Fruit fly (Drosophila melanogaster) whole organism, prepupa: ENCODE data around the gene CSN1b.

Experiments
- Blimp-1 ChIP-seq: fragments of 200-800 bp; sonication (Bioruptor generic); optimal IDR thresholded peaks from 3 replicates; lab custom pipeline; 2017; ENCODE audit warnings: missing biosample characterization, missing genetic modification characterization, mild to moderate bottlenecking, moderate library complexity, missing genetic modification reagents
- CG10669 ChIP-seq: fragments of 200-800 bp; sonication (Bioruptor generic); optimal IDR thresholded peaks from 3 replicates; lab custom pipeline; 2018; ENCODE audit warnings: missing biosample characterization, mild to moderate bottlenecking, missing genetic modification characterization, moderate library complexity
- CG11294 ChIP-seq: fragments of 200-800 bp; sonication (Bioruptor generic); IDR thresholded peaks from 2 replicates; pipeline ENCODE4 v1.3.6; 2022; ENCODE audit warnings: missing biosample characterization, missing genetic modification characterization
- CG11762 ChIP-seq: fragments of 200-800 bp; sonication (Bioruptor generic); optimal IDR thresholded peaks from 3 replicates; lab custom pipeline; 2016; ENCODE audit warnings: missing biosample characterization, missing genetic modification characterization; ENCODE audit not compliant: insufficient read depth
- CG11902 ChIP-seq: fragments of 200-800 bp; sonication (Bioruptor generic); optimal IDR thresholded peaks from 3 replicates; lab custom pipeline; 2016; ENCODE audit warnings: missing biosample characterization, missing genetic modification characterization
- CG15336 ChIP-seq: fragments of 200-800 bp; sonication (Bioruptor generic); IDR thresholded peaks from 2 replicates; pipeline ENCODE4 v1.3.6; 2022; ENCODE audit warnings: missing biosample characterization, missing genetic modification characterization
- CG1621 ChIP-seq: fragments of 200-800 bp; sonication (Bioruptor generic); optimal IDR thresholded peaks from 3 replicates; lab custom pipeline; 2018; ENCODE audit warnings: missing biosample characterization, mild to moderate bottlenecking, missing genetic modification characterization
- CG16779 ChIP-seq: fragments of 200-800 bp; sonication (Bioruptor generic); optimal IDR thresholded peaks from 3 replicates; lab custom pipeline; 2017; ENCODE audit warnings: missing biosample characterization, mild to moderate bottlenecking, missing genetic modification characterization
- CG3032 ChIP-seq: fragments of 200-800 bp; optimal IDR thresholded peaks from 2 replicates; lab custom pipeline; 2019; ENCODE audit warnings: missing biosample characterization, mild to moderate bottlenecking, missing genetic modification characterization, moderate library complexity
- CG31627 ChIP-seq: fragments of 200-800 bp; sonication (Bioruptor generic); optimal IDR thresholded peaks from 3 replicates; lab custom pipeline; 2016; ENCODE audit warnings: missing biosample characterization, missing genetic modification characterization
- CG34406 ChIP-seq: fragments of 200-800 bp; sonication (Bioruptor generic); optimal IDR thresholded peaks from 3 replicates; lab custom pipeline; 2016; ENCODE audit warnings: missing biosample characterization, missing genetic modification characterization
- CG3919 ChIP-seq: fragments of 200-800 bp; sonication (Bioruptor generic); optimal IDR thresholded peaks from 3 replicates; lab custom pipeline; 2016; ENCODE audit warnings: missing biosample characterization, missing genetic modification characterization
- CG4318 ChIP-seq: fragments of 200-800 bp; sonication (Bioruptor generic); optimal IDR thresholded peaks from 3 replicates; lab custom pipeline; 2017; ENCODE audit warnings: missing biosample characterization, mild to moderate bottlenecking, missing genetic modification characterization
- CG6163 ChIP-seq: fragments of 200-800 bp; sonication (Bioruptor generic); IDR thresholded peaks from 3 replicates; pipeline ENCODE4 v1.3.6; 2022; ENCODE audit warnings: missing biosample characterization, missing genetic modification characterization
- CG6792 ChIP-seq: fragments of 200-800 bp; sonication (Bioruptor generic); optimal IDR thresholded peaks from 3 replicates; lab custom pipeline; 2016; ENCODE audit warnings: missing biosample characterization, missing genetic modification characterization
- CG6808 ChIP-seq: fragments of 200-800 bp; sonication (Bioruptor generic); optimal IDR thresholded peaks from 3 replicates; lab custom pipeline; 2017; ENCODE audit warnings: missing biosample characterization, missing genetic modification characterization, mild to moderate bottlenecking, moderate library complexity, missing genetic modification reagents
- CG8119 ChIP-seq: fragments of 200-800 bp; sonication (Bioruptor generic); IDR thresholded peaks from 3 replicates; pipeline ENCODE4 v1.3.6; 2022; ENCODE audit warnings: missing biosample characterization, missing genetic modification characterization
- CG8319 ChIP-seq: fragments of 200-800 bp; sonication (Bioruptor generic); optimal IDR thresholded peaks from 3 replicates; lab custom pipeline; 2016; ENCODE audit warnings: missing biosample characterization, missing genetic modification characterization
- CG8632 ChIP-seq: fragments of 200-800 bp; sonication (Bioruptor generic); optimal IDR thresholded peaks from 3 replicates; lab custom pipeline; 2016; ENCODE audit warnings: missing biosample characterization, missing genetic modification characterization
- CG9139 ChIP-seq: fragments of 200-800 bp; sonication (Bioruptor generic); optimal IDR thresholded peaks from 3 replicates; lab custom pipeline; 2017; ENCODE audit warnings: missing biosample characterization, mild to moderate bottlenecking, missing genetic modification characterization
- Eip75B ChIP-seq: fragments of 200-800 bp; sonication (Bioruptor generic); optimal IDR thresholded peaks from 3 replicates; lab custom pipeline; 2016; ENCODE audit warnings: missing biosample characterization, missing genetic modification characterization
- Eip78C ChIP-seq: fragments of 200-800 bp; sonication (Bioruptor generic); peaks from one replicate; lab custom pipeline; 2016; ENCODE audit warnings: missing biosample characterization, missing genetic modification characterization
- Eip93F ChIP-seq: fragments of 200-800 bp; sonication (Bioruptor generic); optimal IDR thresholded peaks from 2 replicates; lab custom pipeline; 2016; ENCODE audit warnings: missing biosample characterization, mild to moderate bottlenecking, missing genetic modification characterization
- Ets21C ChIP-seq: fragments of 200-800 bp; sonication (Bioruptor generic); optimal IDR thresholded peaks from 3 replicates; lab custom pipeline; 2016; ENCODE audit warnings: missing biosample characterization, missing genetic modification characterization
- Ets96B ChIP-seq: fragments of 200-800 bp; optimal IDR thresholded peaks from 2 replicates; lab custom pipeline; 2019; ENCODE audit warnings: missing biosample characterization, mild to moderate bottlenecking, missing genetic modification characterization, moderate library complexity
- Hr38 ChIP-seq: sonication (Bioruptor generic); optimal IDR thresholded peaks from 2 replicates; lab custom pipeline; 2016; ENCODE audit warnings: missing biosample characterization, missing genetic modification characterization
- Hr39 ChIP-seq: fragments of 200-800 bp; sonication (Bioruptor generic); optimal IDR thresholded peaks from 2 replicates; lab custom pipeline; 2016; ENCODE audit warnings: missing biosample characterization, missing genetic modification characterization
- Hr4 ChIP-seq: fragments of 200-800 bp; sonication (Bioruptor generic); optimal IDR thresholded peaks from 3 replicates; lab custom pipeline; 2016; ENCODE audit warnings: missing biosample characterization, missing genetic modification characterization
- Met ChIP-seq: fragments of 200-800 bp; sonication (Bioruptor generic); optimal IDR thresholded peaks from 3 replicates; lab custom pipeline; 2016; ENCODE audit warnings: missing biosample characterization, missing genetic modification characterization
- Smox ChIP-seq: fragments of 200-800 bp; sonication (Bioruptor generic); optimal IDR thresholded peaks from 3 replicates; lab custom pipeline; 2016; ENCODE audit warnings: missing biosample characterization, missing genetic modification characterization
- Sox14 ChIP-seq: fragments of 200-800 bp; sonication (Bioruptor generic); optimal IDR thresholded peaks from 3 replicates; lab custom pipeline; 2016; ENCODE audit warnings: missing biosample characterization, missing genetic modification characterization
- acj6 ChIP-seq: fragments of 200-800 bp; sonication (Bioruptor generic); optimal IDR thresholded peaks from 3 replicates; lab custom pipeline; 2016; ENCODE audit warnings: missing biosample characterization, missing genetic modification characterization
- cyc ChIP-seq: fragments of 200-800 bp; sonication (Bioruptor generic); optimal IDR thresholded peaks from 3 replicates; lab custom pipeline; 2016; ENCODE audit warnings: missing biosample characterization, missing genetic modification characterization
- dsx ChIP-seq: fragments of 200-800 bp; optimal IDR thresholded peaks from 3 replicates; lab custom pipeline; 2019; ENCODE audit warnings: missing biosample characterization, mild to moderate bottlenecking, missing genetic modification characterization, moderate library complexity; ENCODE audit not compliant: poor library complexity, severe bottlenecking
- eg ChIP-seq: fragments of 200-800 bp; sonication (Bioruptor generic); IDR thresholded peaks from 3 replicates; pipeline ENCODE4 v1.3.6; 2022; ENCODE audit warnings: missing biosample characterization, missing genetic modification characterization
- esn ChIP-seq: fragments of 200-800 bp; sonication (Bioruptor generic); optimal IDR thresholded peaks from 2 replicates; lab custom pipeline; 2016; ENCODE audit warnings: missing biosample characterization, mild to moderate bottlenecking, missing genetic modification characterization, moderate library complexity
- fd59A ChIP-seq: fragments of 200-800 bp; sonication (Bioruptor generic); optimal IDR thresholded peaks from 2 replicates; lab custom pipeline; 2017; ENCODE audit warnings: missing biosample characterization, mild to moderate bottlenecking, missing genetic modification characterization, missing genetic modification reagents
- fd85E ChIP-seq: fragments of 200-800 bp; sonication (Bioruptor generic); optimal IDR thresholded peaks from 3 replicates; lab custom pipeline; 2016; ENCODE audit warnings: missing biosample characterization, missing genetic modification characterization
- fkh ChIP-seq: fragments of 200-800 bp; sonication (Bioruptor generic); optimal IDR thresholded peaks from 3 replicates; lab custom pipeline; 2017; ENCODE audit warnings: missing biosample characterization, mild to moderate bottlenecking, missing genetic modification characterization, moderate library complexity
- lz ChIP-seq: fragments of 200-800 bp; sonication (Bioruptor generic); optimal IDR thresholded peaks from 3 replicates; lab custom pipeline; 2016; ENCODE audit warnings: missing biosample characterization, missing genetic modification characterization
- net ChIP-seq: fragments of 200-800 bp; sonication (Bioruptor generic); optimal IDR thresholded peaks from 3 replicates; lab custom pipeline; 2016; ENCODE audit warnings: missing biosample characterization, missing genetic modification characterization
- pdm3 ChIP-seq: fragments of 200-800 bp; sonication (Bioruptor generic); optimal IDR thresholded peaks from 3 replicates; lab custom pipeline; 2016; ENCODE audit warnings: missing biosample characterization, missing genetic modification characterization
- svp ChIP-seq: fragments of 200-800 bp; sonication (Bioruptor generic); peaks from one replicate; lab custom pipeline; 2016; ENCODE audit warnings: missing biosample characterization, missing genetic modification characterization
- topi ChIP-seq: fragments of 200-800 bp; sonication (Bioruptor generic); optimal IDR thresholded peaks from 3 replicates; lab custom pipeline; 2016; ENCODE audit warnings: missing biosample characterization, missing genetic modification characterization
- vri ChIP-seq: fragments of 200-800 bp; sonication (Bioruptor generic); optimal IDR thresholded peaks from 3 replicates; lab custom pipeline; 2016; ENCODE audit warnings: missing biosample characterization, mild to moderate bottlenecking, missing genetic modification characterization

The CSN1b gene

DNA sequence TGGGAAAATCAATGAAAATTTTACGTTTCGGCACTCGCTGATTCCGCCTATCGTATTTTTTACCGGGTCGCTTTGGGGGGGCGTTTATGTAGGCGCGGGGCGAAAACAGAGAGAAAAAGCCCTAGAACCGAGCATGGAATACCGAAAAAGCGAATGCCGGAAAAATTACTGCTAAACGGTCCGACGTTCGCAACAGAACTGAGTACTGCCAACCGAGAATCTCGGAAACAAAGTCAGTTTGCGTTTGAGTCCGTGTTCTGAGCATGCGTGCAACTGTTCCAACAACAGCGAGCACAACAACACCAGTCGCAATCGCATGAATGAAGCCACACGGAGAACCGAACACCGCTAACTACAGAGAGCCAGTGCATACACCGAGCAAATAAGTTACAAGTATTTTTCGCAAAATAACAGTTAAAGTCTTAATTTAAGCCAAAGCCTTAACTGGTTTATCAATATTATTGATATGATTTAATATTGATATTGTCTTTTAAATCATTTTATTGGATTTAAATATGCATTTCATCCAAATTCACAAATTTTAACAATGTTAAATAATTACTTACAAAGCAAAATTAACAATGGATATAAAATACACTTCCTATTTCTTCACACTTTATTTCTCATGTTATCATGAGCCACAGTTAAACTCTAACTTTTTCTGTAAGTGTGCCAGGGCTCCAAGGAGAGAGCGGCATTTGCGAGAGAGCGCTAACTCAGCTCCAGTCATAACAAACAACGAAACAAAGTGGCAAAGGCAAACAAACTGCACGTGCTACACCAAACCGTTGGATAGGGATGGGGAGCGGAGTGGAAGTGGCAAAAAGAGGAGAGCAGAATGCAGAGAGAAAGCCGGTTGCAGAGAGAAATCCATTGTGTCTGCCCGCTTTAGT is 14.2 kb downstream of the CSN1b start, which contains the start of gene CG3961 (continued):
- peak; percentile 98 for TF ChIP-seq Smox
- TF ChIP-seq CG6792: peak; percentile 99
- peak; percentile 96 for TF ChIP-seq cyc (GFP tag; lab: Kevin White, UChicago)
- TF ChIP-seq CG9139: peak; percentile 98
- TF ChIP-seq CG11294: peak; percentile 92; the same call in 1 of the 2 replicates
- peak; percentile 99 for TF ChIP-seq net (GFP tag; lab: Kevin White, UChicago)
- peak; percentile 98 for TF ChIP-seq CG15336 (GFP tag; lab: Robert Waterston, UW)
- TF ChIP-seq eg (GFP tag; lab: Robert Waterston, UW): peak; percentile 89
- peak; percentile 98 for TF ChIP-seq topi
- TF ChIP-seq Blimp-1 (GFP tag; lab: Kevin White, UChicago): peak; percentile 96
- TF ChIP-seq CG1621 (tag; lab: Kevin White, UChicago): peak; percentile 94
- TF ChIP-seq Eip93F (GFP tag; lab: Kevin White, UChicago): peak; percentile 89
- TF ChIP-seq Ets96B (tag; lab: Kevin White, UChicago): peak; percentile 99

DNA sequence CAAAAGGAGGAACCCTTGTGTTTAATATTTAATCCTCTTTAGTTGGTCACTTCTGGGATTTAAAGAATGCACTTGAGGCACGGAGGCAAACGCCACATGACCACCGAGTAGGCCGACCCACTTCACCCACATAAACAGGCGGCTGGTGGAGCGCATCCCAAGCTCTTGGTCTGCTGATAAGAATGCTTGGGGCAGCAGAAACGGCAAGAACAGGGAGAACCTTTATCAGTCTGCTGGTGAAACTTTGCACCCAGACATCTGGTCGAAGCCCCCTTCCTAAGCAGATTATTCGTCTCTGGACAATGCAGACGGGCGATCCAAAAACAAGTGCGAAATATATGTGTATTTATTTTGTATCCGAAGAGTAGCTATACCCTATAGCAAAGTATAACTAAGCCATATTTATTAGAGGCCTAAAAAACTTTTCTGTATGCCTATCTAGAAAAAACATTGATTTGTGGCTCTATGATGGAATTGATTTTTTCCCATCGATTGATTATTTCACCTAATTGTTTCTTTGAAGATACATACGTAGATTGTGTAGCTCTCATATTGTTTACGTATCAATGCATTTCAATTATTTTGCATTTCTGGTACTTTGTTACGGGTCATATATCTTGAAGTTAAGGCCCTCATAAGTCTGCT is 15.4 kb downstream of the CSN1b start:
- peak; percentile 23 for TF ChIP-seq CG10669
- TF ChIP-seq Ets21C (GFP tag; lab: Kevin White, UChicago): no peak
- no peak for TF ChIP-seq CG11902
- TF ChIP-seq Hr4 (GFP tag; lab: Kevin White, UChicago): no peak
- TF ChIP-seq CG3032 (tag; lab: Kevin White, UChicago): peak; percentile 8
- TF ChIP-seq cyc (GFP tag; lab: Kevin White, UChicago): no peak
- TF ChIP-seq CG34406 (GFP tag; lab: Kevin White, UChicago): no peak
- no peak for TF ChIP-seq lz (GFP tag; lab: Kevin White, UChicago)
- no peak for TF ChIP-seq fd85E (GFP tag; lab: Kevin White, UChicago)
- TF ChIP-seq CG11762 (GFP tag; lab: Kevin White, UChicago): no peak
- no peak for TF ChIP-seq dsx (GFP tag; lab: Kevin White, UChicago)
- no peak for TF ChIP-seq CG8319 (GFP tag; lab: Kevin White, UChicago)
- peak; percentile 19 for TF ChIP-seq pdm3 (GFP tag; lab: Kevin White, UChicago)
- peak; percentile 30 for TF ChIP-seq CG16779
- TF ChIP-seq net (GFP tag; lab: Kevin White, UChicago): peak; percentile 46
- TF ChIP-seq Smox: peak; percentile 5
- no peak for TF ChIP-seq Eip75B (GFP tag; lab: Kevin White, UChicago)
- TF ChIP-seq fd59A: no peak
- no peak for TF ChIP-seq CG8119 (GFP tag; lab: Robert Waterston, UW)
- TF ChIP-seq CG4318: no peak
- TF ChIP-seq Eip93F (GFP tag; lab: Kevin White, UChicago): no peak
- peak; percentile 41 for TF ChIP-seq vri (GFP tag; lab: Kevin White, UChicago)
- TF ChIP-seq Eip78C (GFP tag; lab: Kevin White, UChicago): peak; percentile 80
- TF ChIP-seq svp (GFP tag; lab: Kevin White, UChicago): peak; percentile 94
- peak; percentile 29; the same call in 1 of the 3 replicates for TF ChIP-seq CG6163 (GFP tag; lab: Robert Waterston, UW)
- TF ChIP-seq topi: peak; percentile 14
- TF ChIP-seq Ets96B (tag; lab: Kevin White, UChicago): peak; percentile 12
- peak; percentile 71 for TF ChIP-seq CG6808
- TF ChIP-seq CG6792: no peak
- TF ChIP-seq acj6 (GFP tag; lab: Kevin White, UChicago): peak; percentile 10
- TF ChIP-seq CG9139: peak; percentile 70
- TF ChIP-seq CG8632 (GFP tag; lab: Kevin White, UChicago): peak; percentile 1
- TF ChIP-seq CG31627 (GFP tag; lab: Kevin White, UChicago): no peak
- TF ChIP-seq CG1621 (tag; lab: Kevin White, UChicago): no peak
- peak; percentile 16; the same call in 1 of the 2 replicates for TF ChIP-seq CG11294
- TF ChIP-seq CG3919 (GFP tag; lab: Kevin White, UChicago): no peak
- no peak; the same call in 2 of the 3 replicates for TF ChIP-seq eg (GFP tag; lab: Robert Waterston, UW)
- no peak for TF ChIP-seq Hr38
- TF ChIP-seq Hr39 (GFP tag; lab: Kevin White, UChicago): no peak
- TF ChIP-seq Blimp-1 (GFP tag; lab: Kevin White, UChicago): no peak
- TF ChIP-seq esn (GFP tag; lab: Kevin White, UChicago): peak; percentile 35
- TF ChIP-seq Met (GFP tag; lab: Kevin White, UChicago): peak; percentile 48
- TF ChIP-seq fkh: no peak
- peak; percentile 10 for TF ChIP-seq Sox14 (GFP tag; lab: Kevin White, UChicago)
